Fruit fly (Drosophila melanogaster) whole organism: ENCODE data around the gene SmD2.

Source experiments
- CG8478 ChIP-seq: fragments of >200 bp; optimal IDR thresholded peaks from 2 replicates; lab custom pipeline; 2018; ENCODE audit warnings: inconsistent platforms
- Dll ChIP-seq: fragments of >200 bp; optimal IDR thresholded peaks from 2 replicates; lab custom pipeline; 2017
- pan ChIP-seq: fragments of >200 bp; optimal IDR thresholded peaks from 2 replicates; lab custom pipeline; 2017
- psq ChIP-seq: fragments of >200 bp; optimal IDR thresholded peaks from 2 replicates; lab custom pipeline; 2017
- usp ChIP-seq: fragments of >200 bp; optimal IDR thresholded peaks from 2 replicates; lab custom pipeline; 2017; ENCODE audit warnings: missing biosample characterization, missing genetic modification characterization, mixed read lengths

- TF ChIP-seq usp (GFP tag; lab: Kevin White, UChicago) = no peak
- TF ChIP-seq CG8478 (lab: Kevin White, UChicago) = no peak
- TF ChIP-seq psq (lab: Kevin White, UChicago) = no peak
- TF ChIP-seq Dll = no peak
- no peak for TF ChIP-seq pan
Observed at dm6 chr3R:6381784-6382183, 36.1 kb upstream of the SmD2 start.
